Fruit fly (Drosophila melanogaster): Measurements from ENCODE around the gene eRF1.

- TF ChIP-seq fd96Ca (GFP tag; IDR thresholded peaks at IDR 0.05) (no peak), CG4496 (GFP tag; IDR thresholded peaks at IDR 0.05) (no peak), CG12605 (GFP tag; IDR thresholded peaks at IDR 0.05) (no peak), rn (GFP tag; IDR thresholded peaks at IDR 0.05) (no peak), EcR (GFP tag; optimal IDR thresholded peaks at IDR 0.05) (no peak), CG13204 (GFP tag; optimal IDR thresholded peaks at IDR 0.05) (no peak), Ets98B (GFP tag; IDR thresholded peaks at IDR 0.05) (no peak), Pif1B (GFP tag; optimal IDR thresholded peaks at IDR 0.05) (no peak), gl (tag; optimal IDR thresholded peaks at IDR 0.05) (no peak), CG14655 (GFP tag; optimal IDR thresholded peaks at IDR 0.05) (no peak), CG9948 (tag; optimal IDR thresholded peaks at IDR 0.05) (no peak), CG15710 (tag; optimal IDR thresholded peaks at IDR 0.05) (no peak), D1 (tag; optimal IDR thresholded peaks at IDR 0.05) (no peak)
Observed at dm6 chr3L:20317751-20318150, 30.4 kb upstream of the eRF1 start.
